Worm (Caenorhabditis elegans): ENCODE measurements around the gene gst-8.
"Not testable (repeated sequence)": the region's sequence is repeated elsewhere in the genome, so short reads cannot be mapped to it uniquely, and the experiment has no call there.

Gene gst-8

DNA sequence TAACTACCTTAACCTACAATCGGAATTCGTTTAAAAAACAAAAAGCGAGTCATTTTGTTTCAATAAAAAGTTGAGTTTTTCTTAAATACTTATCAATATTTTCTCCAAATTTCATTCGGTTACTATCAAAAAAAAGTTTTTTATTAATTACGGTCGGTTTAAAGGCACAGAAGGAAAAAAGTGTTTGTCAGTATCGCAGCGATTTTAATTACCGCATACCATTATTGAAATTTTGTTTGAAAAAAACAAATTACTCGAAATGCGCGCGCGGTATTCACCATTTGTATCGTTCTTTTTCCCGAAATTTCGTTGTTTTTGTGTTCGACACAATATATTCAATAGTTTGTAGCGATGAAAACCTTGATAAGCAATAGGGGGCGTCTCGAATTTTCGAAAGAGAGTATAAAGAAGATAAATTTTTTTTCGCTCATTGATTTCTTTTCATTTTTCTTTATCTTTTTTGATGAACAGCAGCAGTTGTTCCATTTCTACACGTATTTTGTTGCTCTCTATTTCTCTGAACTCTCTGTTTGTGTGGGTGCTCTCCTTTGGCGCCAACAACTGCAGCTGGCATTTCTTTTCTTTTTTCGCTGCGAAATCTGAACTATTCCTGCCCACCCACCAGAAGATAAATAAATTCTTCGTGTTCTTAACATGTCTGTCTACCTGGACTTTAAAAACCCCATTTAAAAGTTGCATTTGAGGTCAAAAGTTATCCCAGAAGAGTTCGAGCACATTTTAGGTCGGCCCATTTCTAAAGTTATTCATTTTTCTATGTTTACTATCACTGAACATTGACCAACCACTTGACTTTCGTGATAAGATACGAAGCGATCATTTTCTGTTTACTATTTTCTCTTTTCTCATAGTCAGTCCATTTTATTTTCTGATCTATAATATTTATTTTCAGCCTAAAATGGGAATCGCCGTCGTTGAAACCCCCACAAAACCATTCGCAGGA is 5.3 kb downstream of the gst-8 start, which contains the start of gene pgm-1:
Gene pgm-1 (plus strand): TSS at position 911 of the 961 bp plus-strand sequence.
- peak; percentile 50 for TF ChIP-seq ama-1 (optimal IDR thresholded peaks at IDR 0.05)
- no peak for TF ChIP-seq skn-1 (tag; optimal IDR thresholded peaks at IDR 0.05)
- peak in 1 of 2 experiments; percentile 23 for TF ChIP-seq lsy-2 (tag; optimal IDR thresholded peaks at IDR 0.05)
- no peak for TF ChIP-seq lin-11 (tag; optimal IDR thresholded peaks at IDR 0.05)
- no peak for TF ChIP-seq sem-4 (tag; optimal IDR thresholded peaks at IDR 0.05)
- TF ChIP-seq C34F6.9 (tag; optimal IDR thresholded peaks at IDR 0.05) = peak; percentile 70
- TF ChIP-seq nhr-129 (tag; optimal IDR thresholded peaks at IDR 0.05) = peak; percentile 33
- no peak for TF ChIP-seq lin-39 (tag; optimal IDR thresholded peaks at IDR 0.05)
- TF ChIP-seq fos-1 (tag; optimal IDR thresholded peaks at IDR 0.05) = peak; percentile 15
- TF ChIP-seq crh-2 (tag; optimal IDR thresholded peaks at IDR 0.05) = peak; percentile 53
- peak; percentile 52 for TF ChIP-seq F13H6.1 (tag; optimal IDR thresholded peaks at IDR 0.05)
- no peak for TF ChIP-seq gmeb-1 (tag; optimal IDR thresholded peaks at IDR 0.05)
- TF ChIP-seq nhr-25 (tag; optimal IDR thresholded peaks at IDR 0.05) = no peak
- no peak for TF ChIP-seq elt-3 (tag; optimal IDR thresholded peaks at IDR 0.05)
- TF ChIP-seq Y55F3AM.14 (GFP tag; optimal IDR thresholded peaks at IDR 0.05) = no peak
- no peak for TF ChIP-seq ztf-4 (tag; optimal IDR thresholded peaks at IDR 0.05)
- TF ChIP-seq ceh-82 (tag; optimal IDR thresholded peaks at IDR 0.05) = no peak
- TF ChIP-seq sma-9 (GFP tag; optimal IDR thresholded peaks at IDR 0.05) = peak; percentile 45
- TF ChIP-seq sma-9 (tag; optimal IDR thresholded peaks at IDR 0.05) = no peak
- TF ChIP-seq unc-55 (GFP tag; optimal IDR thresholded peaks at IDR 0.05) = peak; percentile 9

- TF ChIP-seq crh-2 (tag; optimal IDR thresholded peaks at IDR 0.05) = peak; percentile 61
- no peak for TF ChIP-seq nhr-12 (tag; optimal IDR thresholded peaks at IDR 0.05)
- no peak for TF ChIP-seq lin-13 (GFP tag; optimal IDR thresholded peaks at IDR 0.05)
- peak in 1 of 2 experiments; percentile 51 for TF ChIP-seq lsy-2 (tag; optimal IDR thresholded peaks at IDR 0.05)
- peak; percentile 25 for TF ChIP-seq F13H6.1 (tag; optimal IDR thresholded peaks at IDR 0.05)
- no peak for TF ChIP-seq aly-2 (tag; optimal IDR thresholded peaks at IDR 0.05)
- TF ChIP-seq ama-1 (optimal IDR thresholded peaks at IDR 0.05) = peak; percentile 81
- no peak for TF ChIP-seq gmeb-1 (tag; optimal IDR thresholded peaks at IDR 0.05)
- TF ChIP-seq unc-55 (GFP tag; optimal IDR thresholded peaks at IDR 0.05) = peak; percentile 43
- TF ChIP-seq ztf-4 (tag; optimal IDR thresholded peaks at IDR 0.05) = peak; percentile 66
- TF ChIP-seq nhr-129 (tag; optimal IDR thresholded peaks at IDR 0.05) = peak; percentile 33
- no peak for TF ChIP-seq nhr-21 (tag; optimal IDR thresholded peaks at IDR 0.05)
- no peak for TF ChIP-seq blmp-1 (tag; optimal IDR thresholded peaks at IDR 0.05; ENCODE audit: insufficient read depth)
- peak; percentile 33 for TF ChIP-seq sma-9 (GFP tag; optimal IDR thresholded peaks at IDR 0.05)
- TF ChIP-seq sma-9 (tag; optimal IDR thresholded peaks at IDR 0.05) = no peak
- TF ChIP-seq skn-1 (tag; optimal IDR thresholded peaks at IDR 0.05) = no peak
- TF ChIP-seq zag-1 (tag; optimal IDR thresholded peaks at IDR 0.05) = no peak
- TF ChIP-seq snpc-4 (tag; optimal IDR thresholded peaks at IDR 0.05) = no peak
- peak; percentile 23 for TF ChIP-seq sma-3 (GFP tag; optimal IDR thresholded peaks at IDR 0.05)
- TF ChIP-seq sem-4 (tag; optimal IDR thresholded peaks at IDR 0.05) = no peak
- no peak for TF ChIP-seq nhr-237 (tag; optimal IDR thresholded peaks at IDR 0.05)
- peak; percentile 8 for TF ChIP-seq nhr-6 (tag; optimal IDR thresholded peaks at IDR 0.05)
Measured at ce11 chrII:4891012-4891775, 7.7 kb downstream of the gst-8 start, which contains the start of gene gst-9. TSS of gene gst-9 (plus strand) at chrII:4891585.

- TF ChIP-seq zag-1 (tag; optimal IDR thresholded peaks at IDR 0.05) (no peak), nhr-12 (tag; optimal IDR thresholded peaks at IDR 0.05) (no peak), ztf-4 (tag; optimal IDR thresholded peaks at IDR 0.05) (no peak), lin-39 (tag; optimal IDR thresholded peaks at IDR 0.05) (no peak), peb-1 (tag; optimal IDR thresholded peaks at IDR 0.05) (no peak), nhr-10 (tag; optimal IDR thresholded peaks at IDR 0.05) (no peak), lin-13 (GFP tag; optimal IDR thresholded peaks at IDR 0.05) (no peak), Y55F3AM.14 (GFP tag; optimal IDR thresholded peaks at IDR 0.05) (no peak), nhr-129 (tag; optimal IDR thresholded peaks at IDR 0.05) (no peak)
Measured at ce11 chrII:4892594-4892993, 9.1 kb downstream of the gst-8 start, which contains the start of gene msp-33. TSS of gene msp-33 (minus strand) at chrII:4892694.

ce11 chrII:4898529-4898928 is 15.0 kb downstream of the gst-8 start, which contains the start of gene msp-32:
TSS of gene msp-32 (plus strand) at chrII:4898829.
- TF ChIP-seq lin-13 (GFP tag; optimal IDR thresholded peaks at IDR 0.05); nhr-23 (tag; optimal IDR thresholded peaks at IDR 0.05); elt-3 (tag; optimal IDR thresholded peaks at IDR 0.05): not testable (repeated sequence)
